Worm (Caenorhabditis elegans) whole organism, early embryonic: ENCODE results near the gene nfki-1.

Source experiments
- B0310.2 ChIP-seq: sonication (generic microtip); optimal IDR thresholded peaks from 2 replicates; lab custom pipeline; 2016; ENCODE audit warnings: mild to moderate bottlenecking, missing genetic modification characterization, missing compliant biosample characterization
- F13C5.2 ChIP-seq: sonication (generic microtip); optimal IDR thresholded peaks from 2 replicates; lab custom pipeline; 2017; ENCODE audit warnings: mild to moderate bottlenecking, missing genetic modification characterization, inconsistent platforms, missing compliant biosample characterization
- aly-1 ChIP-seq: sonication (generic microtip); optimal IDR thresholded peaks from 2 replicates; lab custom pipeline; 2016; ENCODE audit warnings: missing genetic modification characterization, missing compliant biosample characterization
- ama-1 ChIP-seq: fragments of 150-350 bp; optimal IDR thresholded peaks from 2 replicates; lab custom pipeline; 2014
- ceh-13 ChIP-seq: fragments of 200-800 bp; sonication (Bioruptor generic); optimal IDR thresholded peaks from 2 replicates; lab custom pipeline; 2018; ENCODE audit warnings: mild to moderate bottlenecking, missing genetic modification characterization, missing compliant biosample characterization
- ceh-36 ChIP-seq: sonication (generic microtip); optimal IDR thresholded peaks from 2 replicates; lab custom pipeline; 2016; ENCODE audit warnings: missing genetic modification characterization, inconsistent platforms, missing compliant biosample characterization
- ets-7 ChIP-seq: sonication (generic microtip); optimal IDR thresholded peaks from 2 replicates; lab custom pipeline; 2016; ENCODE audit warnings: missing genotype, missing genetic modification characterization, missing compliant biosample characterization
- flt-1 ChIP-seq: fragments of 200-800 bp; sonication (Bioruptor generic); IDR thresholded peaks from 2 replicates; pipeline ENCODE4 v1.3.6; 2022; ENCODE audit warnings: missing genetic modification characterization, missing compliant biosample characterization
- hmbx-1 ChIP-seq: sonication (generic microtip); optimal IDR thresholded peaks from 2 replicates; lab custom pipeline; 2016; ENCODE audit warnings: mild to moderate bottlenecking, missing genetic modification characterization, missing compliant biosample characterization
- hmg-4 ChIP-seq: fragments of 200-800 bp; sonication (Bioruptor generic); optimal IDR thresholded peaks from 2 replicates; lab custom pipeline; 2018; ENCODE audit warnings: mild to moderate bottlenecking, missing genetic modification characterization, missing compliant biosample characterization
- hnd-1 ChIP-seq: sonication (generic microtip); optimal IDR thresholded peaks from 2 replicates; lab custom pipeline; 2016; ENCODE audit warnings: missing genetic modification characterization, missing compliant biosample characterization
- pes-1 ChIP-seq: fragments of 200-800 bp; sonication (Bioruptor generic); IDR thresholded peaks from 2 replicates; pipeline ENCODE4 v1.3.6; 2022; ENCODE audit warnings: missing genetic modification reagents, missing genetic modification characterization, missing compliant biosample characterization
- scrt-1 ChIP-seq: fragments of 200-800 bp; sonication (Bioruptor generic); IDR thresholded peaks from 2 replicates; pipeline ENCODE4 v1.3.6; 2022; ENCODE audit warnings: missing genetic modification characterization, missing compliant biosample characterization
- sea-1 ChIP-seq: fragments of 200-800 bp; sonication (Bioruptor generic); conservative IDR thresholded peaks from 2 replicates; pipeline ENCODE4 v1.3.6; 2022; ENCODE audit warnings: missing genetic modification characterization, missing compliant biosample characterization
- tbx-11 ChIP-seq: fragments of 200-800 bp; sonication (Bioruptor generic); IDR thresholded peaks from 2 replicates; pipeline ENCODE4 v1.3.6; 2022; ENCODE audit warnings: missing genetic modification characterization, missing compliant biosample characterization
- tbx-37 ChIP-seq: fragments of 200-800 bp; sonication (Bioruptor generic); conservative IDR thresholded peaks from 2 replicates; pipeline ENCODE4 v1.3.6; 2022; ENCODE audit warnings: missing genetic modification reagents, missing genetic modification characterization, missing compliant biosample characterization
- tra-4 ChIP-seq: sonication (generic microtip); optimal IDR thresholded peaks from 2 replicates; lab custom pipeline; 2017; ENCODE audit warnings: missing genetic modification characterization, missing compliant biosample characterization

The nfki-1 gene

ce11 chrX:15328343-15328742 lies 26.7 kb upstream of the nfki-1 start:
- TF ChIP-seq pes-1 (GFP tag; lab: Robert Waterston, UW) (no peak), aly-1 (tag; lab: Kevin White, UChicago) (no peak), B0310.2 (tag; lab: Kevin White, UChicago) (no peak), F13C5.2 (tag; lab: Kevin White, UChicago) (no peak)

- TF ChIP-seq ceh-36 (tag; lab: Kevin White, UChicago) (no peak), hmbx-1 (no peak), B0310.2 (tag; lab: Kevin White, UChicago) (no peak), tbx-37 (GFP tag; lab: Robert Waterston, UW) (no peak), F13C5.2 (tag; lab: Kevin White, UChicago) (no peak), ama-1 (lab: Kevin White, UChicago) (no peak), pes-1 (GFP tag; lab: Robert Waterston, UW) (no peak), flt-1 (GFP tag; lab: Robert Waterston, UW) (no peak), sea-1 (GFP tag; lab: Robert Waterston, UW) (no peak), ets-7 (tag; lab: Kevin White, UChicago) (no peak), hmg-4 (no peak), tra-4 (tag; lab: Kevin White, UChicago) (no peak), hnd-1 (tag; lab: Kevin White, UChicago) (no peak), ceh-13 (GFP tag; lab: Kevin White, UChicago) (no peak), tbx-11 (no peak), aly-1 (tag; lab: Kevin White, UChicago) (no peak), scrt-1 (GFP tag; lab: Robert Waterston, UW) (no peak)
These were observed 24.4 kb upstream of the nfki-1 start, which contains the start of gene Y15E3A.4 for ce11 chrX:15330664-15331063. Gene Y15E3A.4, plus strand, starts transcription at chrX:15330964.

- no peak for TF ChIP-seq sea-1 (GFP tag; lab: Robert Waterston, UW)
- TF ChIP-seq hnd-1 (tag; lab: Kevin White, UChicago): no peak
- no peak for TF ChIP-seq ceh-13 (GFP tag; lab: Kevin White, UChicago)
- TF ChIP-seq ets-7 (tag; lab: Kevin White, UChicago): no peak
- TF ChIP-seq ceh-36 (tag; lab: Kevin White, UChicago): no peak
- TF ChIP-seq tra-4 (tag; lab: Kevin White, UChicago): no peak
These were observed 20.1 kb upstream of the nfki-1 start for ce11 chrX:15334897-15335296.

- TF ChIP-seq B0310.2 (tag; lab: Kevin White, UChicago): no peak
These were observed 19.4 kb upstream of the nfki-1 start for ce11 chrX:15335636-15336035.

- no peak for TF ChIP-seq tra-4 (tag; lab: Kevin White, UChicago)
These were observed 18.6 kb upstream of the nfki-1 start for ce11 chrX:15336392-15336791.

ce11 chrX:15338195-15338594 lies 16.8 kb upstream of the nfki-1 start:
- no peak for TF ChIP-seq hnd-1 (tag; lab: Kevin White, UChicago)
- TF ChIP-seq hmbx-1: no peak
- no peak for TF ChIP-seq tra-4 (tag; lab: Kevin White, UChicago)
- no peak for TF ChIP-seq flt-1 (GFP tag; lab: Robert Waterston, UW)

ce11 chrX:15339807-15340596 lies 15.0 kb upstream of the nfki-1 start, which contains the start of gene Y15E3A.5:
Gene Y15E3A.5, plus strand, starts transcription at chrX:15340558.
- TF ChIP-seq F13C5.2 (tag; lab: Kevin White, UChicago) (no peak), hnd-1 (tag; lab: Kevin White, UChicago) (no peak), tra-4 (tag; lab: Kevin White, UChicago) (no peak), ceh-13 (GFP tag; lab: Kevin White, UChicago) (no peak), flt-1 (GFP tag; lab: Robert Waterston, UW) (no peak), tbx-37 (GFP tag; lab: Robert Waterston, UW) (no peak), B0310.2 (tag; lab: Kevin White, UChicago) (no peak), tbx-11 (no peak), aly-1 (tag; lab: Kevin White, UChicago) (no peak), hmg-4 (no peak), ceh-36 (tag; lab: Kevin White, UChicago) (no peak), pes-1 (GFP tag; lab: Robert Waterston, UW) (no peak), scrt-1 (GFP tag; lab: Robert Waterston, UW) (no peak), sea-1 (GFP tag; lab: Robert Waterston, UW) (no peak), ama-1 (lab: Kevin White, UChicago) (no peak), hmbx-1 (no peak), ets-7 (tag; lab: Kevin White, UChicago) (no peak)

- TF ChIP-seq hnd-1 (tag; lab: Kevin White, UChicago) (no peak), hmg-4 (peak; percentile 21)
These were observed 14.3 kb upstream of the nfki-1 start for ce11 chrX:15340743-15341142.
